Fruit fly (Drosophila melanogaster) whole organism, embryonic: ENCODE data around the gene CG2003.
A peak's percentile ranks its signal among the peaks of the same experiment; 100 is the strongest.

Experiments used
- Bgb ChIP-seq: fragments of 200-800 bp; sonication (Bioruptor generic); IDR thresholded peaks from 2 replicates; pipeline ENCODE4 v1.3.6; 2022; ENCODE audit warnings: missing biosample characterization, missing genetic modification characterization; ENCODE audit not compliant: partially characterized antibody
- BtbVII ChIP-seq: fragments of 200-800 bp; sonication (Bioruptor generic); optimal IDR thresholded peaks from 3 replicates; lab custom pipeline; 2017; ENCODE audit warnings: missing biosample characterization, mild to moderate bottlenecking, missing genetic modification characterization
- CG10147 ChIP-seq: fragments of 200-800 bp; sonication (Bioruptor generic); optimal IDR thresholded peaks from 2 replicates; lab custom pipeline; 2019; ENCODE audit warnings: missing biosample characterization, mild to moderate bottlenecking, missing genetic modification characterization, moderate library complexity
- CG11247 ChIP-seq: fragments of 200-800 bp; sonication (Bioruptor generic); IDR thresholded peaks from 2 replicates; pipeline ENCODE4 v1.3.6; 2022; ENCODE audit warnings: missing biosample characterization, missing genetic modification characterization
- CG11696 ChIP-seq: fragments of 200-800 bp; sonication (Bioruptor generic); IDR thresholded peaks from 2 replicates; pipeline ENCODE4 v1.3.6; 2022; ENCODE audit warnings: missing biosample characterization, missing genetic modification characterization
- CG12744 ChIP-seq: fragments of 200-800 bp; sonication (Bioruptor generic); optimal IDR thresholded peaks from 2 replicates; lab custom pipeline; 2016; ENCODE audit warnings: missing biosample characterization, missing genetic modification characterization
- CG13894 ChIP-seq: fragments of 200-800 bp; sonication (Bioruptor generic); optimal IDR thresholded peaks from 3 replicates; lab custom pipeline; 2018; ENCODE audit warnings: missing biosample characterization, mild to moderate bottlenecking, missing genetic modification characterization, moderate library complexity
- CG14667 ChIP-seq: fragments of 200-800 bp; sonication (Bioruptor generic); IDR thresholded peaks from 2 replicates; pipeline ENCODE4 v1.3.6; 2022; ENCODE audit warnings: missing biosample characterization, missing genetic modification characterization
- CG17802 ChIP-seq: fragments of 200-800 bp; sonication (Bioruptor generic); optimal IDR thresholded peaks from 2 replicates; lab custom pipeline; 2018; ENCODE audit warnings: missing biosample characterization, mild to moderate bottlenecking, missing genetic modification characterization, moderate library complexity
- CG18011 ChIP-seq: fragments of 200-800 bp; sonication (Bioruptor generic); optimal IDR thresholded peaks from 2 replicates; lab custom pipeline; 2017; ENCODE audit warnings: missing biosample characterization, missing genetic modification characterization, mild to moderate bottlenecking, moderate library complexity, missing genotype
- CG3065 ChIP-seq: fragments of 200-800 bp; sonication (Bioruptor generic); optimal IDR thresholded peaks from 2 replicates; lab custom pipeline; 2016; ENCODE audit warnings: missing biosample characterization, missing genetic modification characterization
- CG31388 ChIP-seq: fragments of 200-800 bp; sonication (Bioruptor generic); optimal IDR thresholded peaks from 2 replicates; lab custom pipeline; 2016; ENCODE audit warnings: missing biosample characterization, missing genetic modification characterization
- CG3281 ChIP-seq: fragments of 200-800 bp; sonication (Bioruptor generic); optimal IDR thresholded peaks from 3 replicates; lab custom pipeline; 2017; ENCODE audit warnings: missing biosample characterization, mild to moderate bottlenecking, missing genetic modification characterization
- CG4854 ChIP-seq: fragments of 200-800 bp; sonication (Bioruptor generic); optimal IDR thresholded peaks from 2 replicates; lab custom pipeline; 2016; ENCODE audit warnings: missing biosample characterization, missing genetic modification characterization, inconsistent platforms
- CG6765 ChIP-seq: fragments of 200-800 bp; sonication (Bioruptor generic); optimal IDR thresholded peaks from 3 replicates; lab custom pipeline; 2017; ENCODE audit warnings: missing biosample characterization, mild to moderate bottlenecking, missing genetic modification characterization
- CG7357 ChIP-seq: fragments of 200-800 bp; sonication (Bioruptor generic); IDR thresholded peaks from 3 replicates; pipeline ENCODE4 v1.3.6; 2022; ENCODE audit warnings: missing biosample characterization, missing genetic modification characterization
- CG7963 ChIP-seq: fragments of 200-800 bp; sonication (Bioruptor generic); IDR thresholded peaks from 3 replicates; pipeline ENCODE4 v1.3.6; 2022; ENCODE audit warnings: missing biosample characterization, missing genetic modification characterization; ENCODE audit not compliant: partially characterized antibody
- CG8765 ChIP-seq: fragments of 200-800 bp; sonication (Bioruptor generic); IDR thresholded peaks from 2 replicates; pipeline ENCODE4 v1.3.6; 2022; ENCODE audit warnings: missing biosample characterization, missing genetic modification characterization
- CG9215 ChIP-seq: fragments of 200-800 bp; sonication (Bioruptor generic); IDR thresholded peaks from 2 replicates; pipeline ENCODE4 v1.3.6; 2022; ENCODE audit warnings: missing biosample characterization, missing genetic modification characterization
- Chrac-16 ChIP-seq: fragments of 200-800 bp; sonication (Bioruptor generic); optimal IDR thresholded peaks from 3 replicates; lab custom pipeline; 2016; ENCODE audit warnings: missing biosample characterization, missing genetic modification characterization
- CoRest ChIP-seq: fragments of 200-800 bp; sonication (Bioruptor generic); optimal IDR thresholded peaks from 3 replicates; lab custom pipeline; 2018; ENCODE audit warnings: missing biosample characterization, mild to moderate bottlenecking, missing genetic modification characterization, moderate library complexity
- Deaf1 ChIP-seq: fragments of 200-800 bp; optimal IDR thresholded peaks from 3 replicates; lab custom pipeline; 2019; ENCODE audit warnings: missing biosample characterization, mild to moderate bottlenecking, missing genetic modification characterization, moderate library complexity
- Dp ChIP-seq: fragments of 200-800 bp; sonication (Bioruptor generic); optimal IDR thresholded peaks from 2 replicates; lab custom pipeline; 2018; ENCODE audit warnings: missing biosample characterization, mild to moderate bottlenecking, missing genetic modification characterization, moderate library complexity
- Dref ChIP-seq: fragments of 200-800 bp; sonication (Bioruptor generic); IDR thresholded peaks from 2 replicates; pipeline ENCODE4 v1.3.6; 2022; ENCODE audit warnings: missing biosample characterization, missing genetic modification characterization
- H2.0 ChIP-seq: fragments of 200-800 bp; sonication (Bioruptor generic); IDR thresholded peaks from 2 replicates; pipeline ENCODE4 v1.3.6; 2022; ENCODE audit warnings: missing biosample characterization, missing genetic modification characterization
- HHEX ChIP-seq: fragments of 200-800 bp; sonication (Bioruptor generic); optimal IDR thresholded peaks from 3 replicates; lab custom pipeline; 2017; ENCODE audit warnings: missing biosample characterization, mild to moderate bottlenecking, missing genetic modification characterization, missing genetic modification reagents
- Hr3 ChIP-seq: fragments of 200-800 bp; sonication (Bioruptor generic); optimal IDR thresholded peaks from 3 replicates; lab custom pipeline; 2016; ENCODE audit warnings: missing biosample characterization, missing genetic modification characterization
- Hr39 ChIP-seq: fragments of >200 bp; optimal IDR thresholded peaks from 2 replicates; lab custom pipeline; 2017
- Mrtf ChIP-seq: fragments of 200-800 bp; sonication (Bioruptor generic); IDR thresholded peaks from 3 replicates; pipeline ENCODE4 v1.3.6; 2022; ENCODE audit warnings: missing biosample characterization, missing genetic modification characterization
- Ravus ChIP-seq: fragments of 200-800 bp; sonication (Bioruptor generic); IDR thresholded peaks from 2 replicates; pipeline ENCODE4 v1.3.6; 2022; ENCODE audit warnings: missing biosample characterization, missing genetic modification characterization
- Six4 ChIP-seq: fragments of 200-800 bp; sonication (Bioruptor generic); optimal IDR thresholded peaks from 2 replicates; lab custom pipeline; 2016; ENCODE audit warnings: missing biosample characterization, missing genetic modification characterization
- az2 ChIP-seq: fragments of 200-800 bp; sonication (Bioruptor generic); optimal IDR thresholded peaks from 3 replicates; lab custom pipeline; 2016; ENCODE audit warnings: missing biosample characterization, missing genetic modification characterization
- bcd ChIP-seq: fragments of 200-800 bp; sonication (Bioruptor generic); optimal IDR thresholded peaks from 2 replicates; lab custom pipeline; 2017; ENCODE audit warnings: missing biosample characterization, mild to moderate bottlenecking, missing genetic modification characterization
- da ChIP-seq: fragments of 200-800 bp; sonication (Bioruptor generic); optimal IDR thresholded peaks from 2 replicates; lab custom pipeline; 2016; ENCODE audit warnings: missing biosample characterization, missing genetic modification characterization
- esg ChIP-seq: fragments of 200-800 bp; sonication (Bioruptor generic); conservative IDR thresholded peaks from 2 replicates; pipeline ENCODE4 v1.3.6; 2022; ENCODE audit warnings: missing biosample characterization, missing genetic modification characterization
- ewg ChIP-seq: fragments of 200-800 bp; sonication (Bioruptor generic); optimal IDR thresholded peaks from 3 replicates; lab custom pipeline; 2017; ENCODE audit warnings: mild to moderate bottlenecking, missing biosample characterization, missing genetic modification reagents, missing genetic modification characterization
- fru ChIP-seq: fragments of >200 bp; optimal IDR thresholded peaks from 2 replicates; lab custom pipeline; 2017
- grn ChIP-seq: fragments of 200-800 bp; sonication (Bioruptor generic); optimal IDR thresholded peaks from 3 replicates; lab custom pipeline; 2017; ENCODE audit warnings: missing biosample characterization, missing genetic modification characterization
- h ChIP-seq: fragments of >200 bp; optimal IDR thresholded peaks from 2 replicates; lab custom pipeline; 2017
- jumu ChIP-seq: fragments of 200-800 bp; sonication (Bioruptor generic); optimal IDR thresholded peaks from 3 replicates; lab custom pipeline; 2016; ENCODE audit warnings: missing biosample characterization, missing genetic modification characterization
- kah ChIP-seq: fragments of 200-800 bp; sonication (Bioruptor generic); optimal IDR thresholded peaks from 2 replicates; lab custom pipeline; 2018; ENCODE audit warnings: missing biosample characterization, mild to moderate bottlenecking, missing genetic modification characterization
- mirr ChIP-seq: fragments of 200-800 bp; sonication (Bioruptor generic); optimal IDR thresholded peaks from 3 replicates; lab custom pipeline; 2018; ENCODE audit warnings: missing biosample characterization, mild to moderate bottlenecking, missing genetic modification characterization
- nerfin-1 ChIP-seq: fragments of 200-800 bp; sonication (Bioruptor generic); optimal IDR thresholded peaks from 3 replicates; lab custom pipeline; 2019; ENCODE audit warnings: missing biosample characterization, mild to moderate bottlenecking, missing genetic modification characterization, moderate library complexity
- odd ChIP-seq: fragments of 200-800 bp; sonication (Bioruptor generic); optimal IDR thresholded peaks from 2 replicates; lab custom pipeline; 2017; ENCODE audit warnings: missing biosample characterization, mild to moderate bottlenecking, missing genetic modification characterization
- org-1 ChIP-seq: fragments of 200-800 bp; sonication (Bioruptor generic); optimal IDR thresholded peaks from 2 replicates; lab custom pipeline; 2017; ENCODE audit warnings: missing biosample characterization, missing genetic modification characterization
- pb ChIP-seq: fragments of 200-800 bp; sonication (Bioruptor generic); optimal IDR thresholded peaks from 3 replicates; lab custom pipeline; 2016; ENCODE audit warnings: missing biosample characterization, missing genetic modification characterization
- pros ChIP-seq: fragments of 200-800 bp; sonication (Bioruptor generic); optimal IDR thresholded peaks from 3 replicates; lab custom pipeline; 2019; ENCODE audit warnings: missing biosample characterization, mild to moderate bottlenecking, missing genetic modification characterization, moderate library complexity
- row ChIP-seq: fragments of 200-800 bp; sonication (Bioruptor generic); IDR thresholded peaks from 3 replicates; pipeline ENCODE4 v1.3.6; 2022; ENCODE audit warnings: missing biosample characterization, missing genetic modification characterization
- sim ChIP-seq: fragments of 200-800 bp; sonication (Bioruptor generic); IDR thresholded peaks from 2 replicates; pipeline ENCODE4 v1.3.6; 2022; ENCODE audit warnings: missing biosample characterization, missing genetic modification characterization
- sisA ChIP-seq: fragments of 200-800 bp; sonication (Bioruptor generic); IDR thresholded peaks from 2 replicates; pipeline ENCODE4 v1.3.6; 2022; ENCODE audit warnings: missing biosample characterization, missing genetic modification characterization
- sob ChIP-seq: fragments of 200-800 bp; sonication (Bioruptor generic); IDR thresholded peaks from 2 replicates; pipeline ENCODE4 v1.3.6; 2022; ENCODE audit warnings: missing biosample characterization, missing genetic modification characterization
- tap ChIP-seq: fragments of 200-800 bp; optimal IDR thresholded peaks from 3 replicates; lab custom pipeline; 2019; ENCODE audit warnings: missing biosample characterization, mild to moderate bottlenecking, missing genetic modification characterization, moderate library complexity
- wdn ChIP-seq: fragments of 200-800 bp; sonication (Bioruptor generic); IDR thresholded peaks from 2 replicates; pipeline ENCODE4 v1.3.6; 2022; ENCODE audit warnings: missing biosample characterization, missing genetic modification characterization
- z ChIP-seq: fragments of 200-800 bp; sonication (Bioruptor generic); IDR thresholded peaks from 3 replicates; pipeline ENCODE4 v1.3.6; 2022; ENCODE audit warnings: missing biosample characterization, missing genetic modification characterization

CG2003 gene

dm6 chr3R:31945684-31946083, 32.2 kb upstream of the CG2003 start (continued):
- TF ChIP-seq CG6765 (GFP tag; lab: Kevin White, UChicago) (no peak), CG14667 (GFP tag; lab: Robert Waterston, UW) (no peak), Hr3 (GFP tag; lab: Kevin White, UChicago) (no peak), tap (tag; lab: Kevin White, UChicago) (no peak), CG18011 (GFP tag; lab: Kevin White, UChicago) (no peak), grn (no peak), Six4 (GFP tag; lab: Kevin White, UChicago) (no peak), CG8765 (GFP tag; lab: Robert Waterston, UW) (no peak), H2.0 (GFP tag; lab: Robert Waterston, UW) (no peak), row (GFP tag; lab: Robert Waterston, UW) (peak; percentile 37; the same call in 2 of the 3 replicates), CG4854 (GFP tag; lab: Kevin White, UChicago) (no peak), Dref (no peak), Hr39 (lab: Kevin White, UChicago) (no peak), fru (lab: Kevin White, UChicago) (no peak), Ravus (no peak), BtbVII (GFP tag; lab: Kevin White, UChicago) (no peak), CG12744 (GFP tag; lab: Kevin White, UChicago) (peak; percentile 8), CG3065 (GFP tag; lab: Kevin White, UChicago) (no peak), kah (GFP tag; lab: Kevin White, UChicago) (no peak), h (lab: Kevin White, UChicago) (no peak), CG9215 (GFP tag; lab: Robert Waterston, UW) (no peak), pros (GFP tag; lab: Kevin White, UChicago) (no peak), pb (GFP tag; lab: Kevin White, UChicago) (no peak), nerfin-1 (tag; lab: Kevin White, UChicago) (peak; percentile 29), Deaf1 (tag; lab: Kevin White, UChicago) (no peak), wdn (GFP tag; lab: Robert Waterston, UW) (no peak), CoRest (tag; lab: Kevin White, UChicago) (peak; percentile 8), sob (peak; percentile 30; the same call in 1 of the 2 replicates), Mrtf (no peak), az2 (GFP tag; lab: Kevin White, UChicago) (no peak), mirr (GFP tag; lab: Kevin White, UChicago) (no peak), org-1 (GFP tag; lab: Kevin White, UChicago) (no peak), CG11696 (GFP tag; lab: Robert Waterston, UW) (peak; percentile 91), CG31388 (no peak), jumu (GFP tag; lab: Kevin White, UChicago) (no peak), CG3281 (GFP tag; lab: Kevin White, UChicago) (no peak), sim (GFP tag; lab: Robert Waterston, UW) (no peak), z (0 out of 3 replicates have a peak, but pooled peaks have one; percentile 9), CG11247 (no peak), Dp (GFP tag; lab: Kevin White, UChicago) (no peak), Bgb (GFP tag; lab: Robert Waterston, UW) (0 out of 2 replicates have a peak, but pooled peaks have one; percentile 22), CG13894 (tag; lab: Kevin White, UChicago) (no peak), odd (GFP tag; lab: Kevin White, UChicago) (no peak), CG10147 (GFP tag; lab: Kevin White, UChicago) (no peak), ewg (no peak), CG17802 (tag; lab: Kevin White, UChicago) (no peak), CG7357 (GFP tag; lab: Robert Waterston, UW) (no peak), Chrac-16 (GFP tag; lab: Kevin White, UChicago) (no peak), esg (GFP tag; lab: Robert Waterston, UW) (no peak), HHEX (GFP tag; lab: Kevin White, UChicago) (no peak), sisA (GFP tag; lab: Robert Waterston, UW) (no peak), CG7963 (no peak), da (GFP tag; lab: Kevin White, UChicago) (no peak), bcd (GFP tag; lab: Kevin White, UChicago) (no peak)
